Worm (Caenorhabditis elegans) whole organism, young adult: ENCODE results near the gene nhr-201.

Source experiments
- F10E7.11 ChIP-seq: sonication (generic microtip); optimal IDR thresholded peaks from 2 replicates; lab custom pipeline; 2017; ENCODE audit warnings: mild to moderate bottlenecking, missing genetic modification characterization, moderate library complexity, missing compliant biosample characterization
- F23B12.7 ChIP-seq: sonication (generic microtip); optimal IDR thresholded peaks from 2 replicates; lab custom pipeline; 2017; ENCODE audit warnings: missing genetic modification characterization, mild to moderate bottlenecking, missing compliant biosample characterization, antibody characterized with exemption, moderate library complexity; ENCODE audit not compliant: insufficient read depth
- Y79H2A.3 ChIP-seq: fragments of 200-800 bp; sonication (Bioruptor generic); conservative IDR thresholded peaks from 2 replicates; pipeline ENCODE4 v1.3.6; 2022; ENCODE audit warnings: missing genetic modification reagents, missing genetic modification characterization, missing compliant biosample characterization
- ets-4 ChIP-seq: fragments of 200-800 bp; sonication (Bioruptor generic); optimal IDR thresholded peaks from 2 replicates; lab custom pipeline; 2018; ENCODE audit warnings: mild to moderate bottlenecking, missing genetic modification characterization, missing compliant biosample characterization
- nhr-80 ChIP-seq: sonication (generic microtip); optimal IDR thresholded peaks from 2 replicates; lab custom pipeline; 2016; ENCODE audit warnings: missing genetic modification characterization, missing compliant biosample characterization
- snpc-4 ChIP-seq, 5 experiments: fragments of 150-350 bp in 1 of 5; sonication (generic microtip) in 4 of 5; optimal IDR thresholded peaks; 2 replicates each; lab custom pipeline; 2014 to 2018; ENCODE audit warnings: missing genetic modification characterization in 5 of 5, missing biosample characterization in 3 of 5, antibody characterized with exemption in 2 of 5, mild to moderate bottlenecking in 2 of 5, missing compliant biosample characterization in 2 of 5, missing genotype in 2 of 5, moderate library complexity in 2 of 5, missing genetic modification reagents in 1 of 5
- unc-62 ChIP-seq: fragments of 150-350 bp; optimal IDR thresholded peaks from 2 replicates; lab custom pipeline; 2014; ENCODE audit warnings: missing biosample characterization, missing genetic modification reagents, missing genetic modification characterization
- ztf-26 ChIP-seq: sonication (generic microtip); optimal IDR thresholded peaks from 2 replicates; lab custom pipeline; 2017; ENCODE audit warnings: missing genetic modification characterization, missing compliant biosample characterization

DNA sequence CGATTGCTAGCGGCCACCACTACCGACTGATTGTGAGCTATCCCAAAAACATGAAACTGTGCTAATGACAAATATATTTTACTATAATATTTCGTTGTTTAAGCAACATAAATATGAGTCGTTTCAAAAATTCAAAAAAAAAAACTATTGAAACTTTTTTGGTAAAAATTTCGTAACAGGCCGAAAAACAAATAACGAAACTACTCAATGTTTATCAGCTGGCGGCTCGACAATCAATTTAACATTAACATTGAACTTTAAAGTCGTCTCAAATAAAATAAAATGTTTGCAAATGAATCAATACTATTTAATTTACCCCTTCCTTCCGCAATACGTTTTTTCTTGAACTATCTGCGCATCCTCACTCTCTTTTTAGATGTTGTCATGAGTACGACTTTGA is 6.8 kb upstream of the nhr-201 start:
- TF ChIP-seq ets-4 (GFP tag; lab: Kevin White, UChicago): no peak
- TF ChIP-seq ztf-26 (tag; lab: Kevin White, UChicago): no peak
- TF ChIP-seq snpc-4 (GFP tag; optimal IDR thresholded peaks at IDR 0.05; lab: Kevin White, UChicago): no peak
- TF ChIP-seq snpc-4 (tag; optimal IDR thresholded peaks at IDR 0.05; lab: Kevin White, UChicago): no peak
- TF ChIP-seq unc-62 (GFP tag; lab: Kevin White, UChicago): no peak
- no peak for TF ChIP-seq nhr-80 (tag; lab: Kevin White, UChicago)
- TF ChIP-seq F10E7.11 (tag; lab: Kevin White, UChicago): no peak
- no peak for TF ChIP-seq F23B12.7 (tag; lab: Kevin White, UChicago)
- TF ChIP-seq Y79H2A.3 (GFP tag; lab: Robert Waterston, UW): no peak
